Fruit fly (Drosophila melanogaster) whole organism, embryonic: ENCODE results near the gene CG9302.
A peak's percentile ranks its signal among the peaks of the same experiment; 100 is the strongest.

Source experiments
- CG42726 ChIP-seq: fragments of 200-800 bp; sonication (Bioruptor generic); IDR thresholded peaks from 2 replicates; pipeline ENCODE4 v1.3.6; 2022; ENCODE audit warnings: missing biosample characterization, missing genetic modification characterization; ENCODE audit not compliant: partially characterized antibody
- CoRest ChIP-seq: fragments of 200-800 bp; sonication (Bioruptor generic); optimal IDR thresholded peaks from 3 replicates; lab custom pipeline; 2018; ENCODE audit warnings: missing biosample characterization, mild to moderate bottlenecking, missing genetic modification characterization, moderate library complexity
- Drgx ChIP-seq: fragments of 200-800 bp; sonication (Bioruptor generic); IDR thresholded peaks from 2 replicates; pipeline ENCODE4 v1.3.6; 2022; ENCODE audit warnings: missing biosample characterization, missing genetic modification characterization
- phol ChIP-seq: fragments of 200-800 bp; sonication (Bioruptor generic); optimal IDR thresholded peaks from 3 replicates; lab custom pipeline; 2018; ENCODE audit warnings: missing biosample characterization, mild to moderate bottlenecking, missing genetic modification characterization, moderate library complexity

DNA sequence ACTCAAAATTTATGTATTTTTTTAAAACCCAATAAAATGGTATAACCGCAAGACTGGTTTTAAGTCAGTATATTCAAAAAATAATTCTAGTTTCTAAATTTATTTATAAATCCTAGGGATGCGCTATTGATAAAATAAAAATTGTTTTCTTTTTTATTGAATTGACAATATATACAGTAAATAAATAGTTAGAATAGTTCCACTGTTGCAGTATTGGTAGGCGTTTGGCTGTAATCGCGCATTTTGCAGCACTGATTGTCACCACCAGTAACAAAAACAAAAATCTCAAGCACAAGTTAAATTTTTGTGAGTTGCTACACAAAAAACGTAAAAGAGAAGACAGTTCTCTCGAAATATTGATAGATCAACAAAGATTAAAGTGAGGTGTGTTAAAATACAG, 9.4 kb downstream of the CG9302 start, which contains the start of gene CG31855:
- TF ChIP-seq CoRest (tag; lab: Kevin White, UChicago) = peak; percentile 78
- TF ChIP-seq Drgx (GFP tag; lab: Robert Waterston, UW) = peak; percentile 51; the same call in 1 of the 2 replicates
- no peak for TF ChIP-seq CG42726 (GFP tag; lab: Robert Waterston, UW)
- peak; percentile 70 for TF ChIP-seq phol (tag; lab: Kevin White, UChicago)
